Fruit fly (Drosophila melanogaster): Measurements from ENCODE around the gene CG10853.

Gene CG10853

DNA sequence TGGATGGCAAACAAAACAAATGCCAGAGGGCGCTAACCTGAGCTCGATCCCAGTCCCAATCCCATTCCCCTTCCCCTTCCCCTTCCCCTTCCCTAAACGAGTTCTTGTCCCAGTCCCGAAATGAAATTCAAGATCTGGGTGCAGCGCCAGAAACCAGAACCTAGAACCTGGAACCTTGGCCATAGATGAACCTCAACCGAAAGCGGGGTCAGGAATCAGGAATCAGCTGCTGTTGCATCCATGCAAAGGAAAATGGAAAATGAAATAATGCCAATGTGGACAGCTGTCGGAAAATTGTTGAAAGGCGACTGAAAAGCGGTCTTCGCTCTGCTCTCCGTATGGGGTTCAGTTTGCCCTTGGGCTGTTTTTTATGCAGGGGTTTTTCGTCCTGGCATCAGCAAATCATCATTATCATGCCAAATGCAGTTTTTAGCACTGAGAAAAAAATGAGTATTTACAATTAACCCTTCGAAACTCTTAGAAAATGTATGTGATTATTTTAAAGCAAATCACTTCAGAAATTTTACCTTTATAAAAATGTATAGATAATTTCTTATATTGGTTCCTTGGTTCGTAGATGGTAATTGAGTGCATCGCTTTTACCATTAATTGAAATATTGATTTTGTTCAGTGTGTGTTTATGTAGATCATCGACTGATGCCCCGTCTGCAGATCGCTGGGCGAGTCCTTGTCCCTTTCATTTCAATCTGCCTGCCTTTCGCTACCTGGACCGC lies 30.1 kb downstream of the CG10853 start (continued):
- no peak for TF ChIP-seq usp (GFP tag; optimal IDR thresholded peaks at IDR 0.05)
- TF ChIP-seq twi (tag; optimal IDR thresholded peaks at IDR 0.05) = peak; percentile 2
- no peak for TF ChIP-seq Hr39 (optimal IDR thresholded peaks at IDR 0.05)
- TF ChIP-seq so (GFP tag; IDR thresholded peaks at IDR 0.05) = no peak
- no peak for TF ChIP-seq CG4617 (GFP tag; optimal IDR thresholded peaks at IDR 0.05; ENCODE audit: borderline replicate concordance)
- peak; percentile 77 for TF ChIP-seq CG14710 (tag; optimal IDR thresholded peaks at IDR 0.05)
- peak; percentile 39 for TF ChIP-seq Ssrp (tag; optimal IDR thresholded peaks at IDR 0.05)
- TF ChIP-seq CG4424 (GFP tag; optimal IDR thresholded peaks at IDR 0.05) = peak; percentile 51
- TF ChIP-seq ranshi (GFP tag; IDR thresholded peaks at IDR 0.05) = no peak
- TF ChIP-seq H15 (GFP tag; IDR thresholded peaks at IDR 0.05) = no peak
- no peak for TF ChIP-seq Pdp1 (GFP tag; optimal IDR thresholded peaks at IDR 0.05)
- no peak for TF ChIP-seq shn (GFP tag; optimal IDR thresholded peaks at IDR 0.05)
- TF ChIP-seq Dbx (GFP tag; IDR thresholded peaks at IDR 0.05) = no peak
- peak; percentile 87 for TF ChIP-seq CG15696 (tag; optimal IDR thresholded peaks at IDR 0.05)
- TF ChIP-seq CG30020 (tag; optimal IDR thresholded peaks at IDR 0.05) = no peak
- no peak for TF ChIP-seq vfl (GFP tag; optimal IDR thresholded peaks at IDR 0.05)
- no peak for TF ChIP-seq CG3847 (GFP tag; IDR thresholded peaks at IDR 0.05)
- TF ChIP-seq PHDP (tag; optimal IDR thresholded peaks at IDR 0.05) = no peak
- TF ChIP-seq crol (GFP tag; IDR thresholded peaks at IDR 0.05) = peak; percentile 71
- TF ChIP-seq fd96Cb (tag; optimal IDR thresholded peaks at IDR 0.05) = peak; percentile 36
- no peak for TF ChIP-seq ssp (GFP tag; IDR thresholded peaks at IDR 0.05)
- TF ChIP-seq CG7786 (GFP tag; optimal IDR thresholded peaks at IDR 0.05) = no peak
- TF ChIP-seq CG11695 (GFP tag; IDR thresholded peaks at IDR 0.05) = no peak
- no peak for TF ChIP-seq NK7.1 (GFP tag; optimal IDR thresholded peaks at IDR 0.05)
- TF ChIP-seq Hsf (GFP tag; optimal IDR thresholded peaks at IDR 0.05) = no peak
- no peak for TF ChIP-seq Drgx (GFP tag; IDR thresholded peaks at IDR 0.05)
- TF ChIP-seq Fer3 (tag; optimal IDR thresholded peaks at IDR 0.05) = no peak
- TF ChIP-seq hb (GFP tag; IDR thresholded peaks at IDR 0.05; ENCODE audit: partially characterized antibody) = no peak
- TF ChIP-seq esg (GFP tag; conservative IDR thresholded peaks at IDR 0.05) = no peak
- TF ChIP-seq gfzf (GFP tag; optimal IDR thresholded peaks at IDR 0.05) = no peak
- no peak for TF ChIP-seq CG10462 (GFP tag; optimal IDR thresholded peaks at IDR 0.05)
- no peak for TF ChIP-seq CG32532 (GFP tag; IDR thresholded peaks at IDR 0.05)
- TF ChIP-seq Nf-YA (GFP tag; IDR thresholded peaks at IDR 0.05) = no peak
- no peak for TF ChIP-seq zen2 (GFP tag; IDR thresholded peaks at IDR 0.05; ENCODE audit: partially characterized antibody)
- no peak for TF ChIP-seq E2f1 (GFP tag; IDR thresholded peaks at IDR 0.05)
- TF ChIP-seq HLH4C (GFP tag; IDR thresholded peaks at IDR 0.05; ENCODE audit: partially characterized antibody) = no peak
- no peak for TF ChIP-seq Doc3 (GFP tag; IDR thresholded peaks at IDR 0.05; ENCODE audit: partially characterized antibody)
- TF ChIP-seq lab (GFP tag; optimal IDR thresholded peaks at IDR 0.05) = no peak
- no peak for TF ChIP-seq Hr78 (GFP tag; optimal IDR thresholded peaks at IDR 0.05)
- TF ChIP-seq CG42726 (GFP tag; IDR thresholded peaks at IDR 0.05; ENCODE audit: partially characterized antibody) = no peak
- TF ChIP-seq sens (GFP tag) = peak; percentile 85
- no peak for TF ChIP-seq CG7987 (GFP tag; optimal IDR thresholded peaks at IDR 0.05)
- no peak for TF ChIP-seq cas (GFP tag; IDR thresholded peaks at IDR 0.05)
- TF ChIP-seq Dp (GFP tag; optimal IDR thresholded peaks at IDR 0.05) = no peak
- TF ChIP-seq CG8944 (GFP tag; optimal IDR thresholded peaks at IDR 0.05) = no peak
- TF ChIP-seq CG11093 (GFP tag; IDR thresholded peaks at IDR 0.05) = no peak
- TF ChIP-seq BtbVII (GFP tag; optimal IDR thresholded peaks at IDR 0.05) = no peak
- TF ChIP-seq CG31224 (GFP tag; IDR thresholded peaks at IDR 0.05) = no peak
- TF ChIP-seq CG8281 (tag; optimal IDR thresholded peaks at IDR 0.05) = no peak
- TF ChIP-seq CG17328 (GFP tag; IDR thresholded peaks at IDR 0.05) = no peak
- no peak for TF ChIP-seq CG5953 (GFP tag; IDR thresholded peaks at IDR 0.05)
